Worm (Caenorhabditis elegans) whole organism, L2 larva: ENCODE measurements around the gene ttr-7.

Source experiments
- C34F6.9 ChIP-seq: fragments of 150-350 bp; optimal IDR thresholded peaks from 2 replicates; lab custom pipeline; 2014; ENCODE audit warnings: missing biosample characterization, missing genetic modification characterization
- F13H6.1 ChIP-seq: sonication (generic microtip); optimal IDR thresholded peaks from 2 replicates; lab custom pipeline; 2016; ENCODE audit warnings: missing genetic modification characterization, missing compliant biosample characterization
- R02D3.7 ChIP-seq: fragments of 150-350 bp; optimal IDR thresholded peaks from 2 replicates; lab custom pipeline; 2014; ENCODE audit warnings: missing biosample characterization, missing genetic modification characterization
- Y55F3AM.14 ChIP-seq: fragments of 200-800 bp; sonication (Bioruptor generic); optimal IDR thresholded peaks from 2 replicates; lab custom pipeline; 2018; ENCODE audit warnings: mild to moderate bottlenecking, missing genetic modification characterization, missing compliant biosample characterization
- ZK546.5 ChIP-seq: sonication (generic microtip); optimal IDR thresholded peaks from 2 replicates; lab custom pipeline; 2017; ENCODE audit warnings: missing biosample characterization, missing genetic modification characterization
- alr-1 ChIP-seq: fragments of 150-350 bp; optimal IDR thresholded peaks from 2 replicates; lab custom pipeline; 2014; ENCODE audit warnings: missing biosample characterization, missing genetic modification characterization
- aly-2 ChIP-seq: fragments of 150-350 bp; optimal IDR thresholded peaks from 2 replicates; lab custom pipeline; 2014; ENCODE audit warnings: missing biosample characterization, missing genetic modification characterization
- ama-1 ChIP-seq: fragments of 150-350 bp; optimal IDR thresholded peaks from 2 replicates; lab custom pipeline; 2018; ENCODE audit warnings: inconsistent platforms
- blmp-1 ChIP-seq: sonication (generic microtip); optimal IDR thresholded peaks from 2 replicates; lab custom pipeline; 2017; ENCODE audit warnings: missing genetic modification characterization, mild to moderate bottlenecking, missing compliant biosample characterization, antibody characterized with exemption, moderate library complexity; ENCODE audit not compliant: insufficient read depth
- ceh-16 ChIP-seq: fragments of 150-350 bp; optimal IDR thresholded peaks from 2 replicates; lab custom pipeline; 2014; ENCODE audit warnings: missing biosample characterization, missing genetic modification characterization
- ceh-82 ChIP-seq: fragments of 150-350 bp; optimal IDR thresholded peaks from 2 replicates; lab custom pipeline; 2014; ENCODE audit warnings: missing biosample characterization, missing genetic modification characterization
- crh-2 ChIP-seq: sonication (generic microtip); optimal IDR thresholded peaks from 2 replicates; lab custom pipeline; 2017; ENCODE audit warnings: missing biosample characterization, missing genetic modification characterization
- dmd-4 ChIP-seq: sonication (generic microtip); optimal IDR thresholded peaks from 2 replicates; lab custom pipeline; 2017; ENCODE audit warnings: missing biosample characterization, missing genetic modification characterization
- egl-27 ChIP-seq: sonication (generic microtip); optimal IDR thresholded peaks from 3 replicates; lab custom pipeline; 2017; ENCODE audit warnings: missing biosample characterization, missing genetic modification reagents, missing genetic modification characterization
- elt-1 ChIP-seq: fragments of 150-350 bp; optimal IDR thresholded peaks from 2 replicates; lab custom pipeline; 2014; ENCODE audit warnings: missing biosample characterization, missing genetic modification characterization
- elt-3 ChIP-seq: sonication (generic microtip); optimal IDR thresholded peaks from 2 replicates; lab custom pipeline; 2017; ENCODE audit warnings: missing biosample characterization, missing genetic modification characterization
- fos-1 ChIP-seq: fragments of 150-350 bp; optimal IDR thresholded peaks from 2 replicates; lab custom pipeline; 2014; ENCODE audit warnings: missing biosample characterization, missing genetic modification characterization
- gmeb-1 ChIP-seq: fragments of 150-350 bp; optimal IDR thresholded peaks from 2 replicates; lab custom pipeline; 2014; ENCODE audit warnings: missing biosample characterization, missing genetic modification characterization
- lin-11 ChIP-seq: fragments of 150-350 bp; sonication (generic microtip); optimal IDR thresholded peaks from 2 replicates; lab custom pipeline; 2014; ENCODE audit warnings: missing biosample characterization, missing genetic modification characterization, inconsistent platforms, mixed read lengths
- lin-13 ChIP-seq: fragments of 150-350 bp; optimal IDR thresholded peaks from 2 replicates; lab custom pipeline; 2014; ENCODE audit warnings: missing biosample characterization, missing genetic modification reagents, missing genetic modification characterization
- lin-39 ChIP-seq: fragments of 150-350 bp; optimal IDR thresholded peaks from 2 replicates; lab custom pipeline; 2014; ENCODE audit warnings: missing biosample characterization, missing genetic modification reagents, missing genetic modification characterization
- lsy-2 ChIP-seq, 2 experiments: fragments of 150-350 bp in 1 of 2; sonication (generic microtip) in 1 of 2; optimal IDR thresholded peaks; 2 replicates each; lab custom pipeline; 2014 to 2017; ENCODE audit warnings: missing biosample characterization in 2 of 2, missing genetic modification characterization in 2 of 2
- mab-5 ChIP-seq: fragments of 150-350 bp; optimal IDR thresholded peaks from 2 replicates; lab custom pipeline; 2014; ENCODE audit warnings: missing biosample characterization, missing genetic modification characterization
- mbf-1 ChIP-seq: sonication (generic microtip); optimal IDR thresholded peaks from 2 replicates; lab custom pipeline; 2017; ENCODE audit warnings: missing biosample characterization, missing genetic modification characterization
- mdl-1 ChIP-seq, 2 experiments: fragments of 150-350 bp in 1 of 2; sonication (generic microtip) in 1 of 2; optimal IDR thresholded peaks; 2 replicates each; lab custom pipeline; 2017; ENCODE audit warnings: missing biosample characterization in 2 of 2, missing genetic modification characterization in 2 of 2
- nhr-10 ChIP-seq: sonication (generic microtip); optimal IDR thresholded peaks from 2 replicates; lab custom pipeline; 2017; ENCODE audit warnings: missing biosample characterization, missing genetic modification characterization
- nhr-11 ChIP-seq: fragments of 150-350 bp; optimal IDR thresholded peaks from 2 replicates; lab custom pipeline; 2014; ENCODE audit warnings: missing biosample characterization, missing genetic modification characterization
- nhr-12 ChIP-seq: fragments of 150-350 bp; optimal IDR thresholded peaks from 2 replicates; lab custom pipeline; 2014; ENCODE audit warnings: missing biosample characterization, missing genetic modification characterization
- nhr-129 ChIP-seq: fragments of 150-350 bp; optimal IDR thresholded peaks from 2 replicates; lab custom pipeline; 2014; ENCODE audit warnings: missing biosample characterization, missing genetic modification characterization
- nhr-21 ChIP-seq: fragments of 150-350 bp; optimal IDR thresholded peaks from 2 replicates; lab custom pipeline; 2014; ENCODE audit warnings: missing biosample characterization, missing genetic modification characterization
- nhr-23 ChIP-seq: fragments of 150-350 bp; optimal IDR thresholded peaks from 2 replicates; lab custom pipeline; 2014; ENCODE audit warnings: missing biosample characterization, missing genetic modification reagents, missing genetic modification characterization
- nhr-237 ChIP-seq: fragments of 150-350 bp; optimal IDR thresholded peaks from 2 replicates; lab custom pipeline; 2014; ENCODE audit warnings: missing biosample characterization, missing genetic modification characterization
- nhr-25 ChIP-seq: fragments of 150-350 bp; sonication (generic microtip); optimal IDR thresholded peaks from 3 replicates; lab custom pipeline; 2014; ENCODE audit warnings: missing biosample characterization, missing genetic modification characterization
- nhr-6 ChIP-seq: fragments of 150-350 bp; optimal IDR thresholded peaks from 2 replicates; lab custom pipeline; 2014; ENCODE audit warnings: missing biosample characterization, missing genetic modification characterization
- nhr-77 ChIP-seq: fragments of 150-350 bp; optimal IDR thresholded peaks from 2 replicates; lab custom pipeline; 2014; ENCODE audit warnings: missing biosample characterization, missing genetic modification characterization
- peb-1 ChIP-seq: fragments of 150-350 bp; optimal IDR thresholded peaks from 2 replicates; lab custom pipeline; 2014; ENCODE audit warnings: missing biosample characterization, missing genetic modification characterization
- sem-4 ChIP-seq: fragments of 150-350 bp; optimal IDR thresholded peaks from 2 replicates; lab custom pipeline; 2014; ENCODE audit warnings: missing biosample characterization, missing genetic modification reagents, missing genetic modification characterization
- skn-1 ChIP-seq: sonication (generic microtip); optimal IDR thresholded peaks from 2 replicates; lab custom pipeline; 2017; ENCODE audit warnings: missing biosample characterization, missing genetic modification characterization
- sma-3 ChIP-seq: sonication (generic microtip); optimal IDR thresholded peaks from 2 replicates; lab custom pipeline; 2016; ENCODE audit warnings: missing genetic modification reagents, missing genetic modification characterization, missing compliant biosample characterization
- sma-9 ChIP-seq, 2 experiments: fragments of 150-350 bp in 1 of 2; sonication (generic microtip) in 1 of 2; optimal IDR thresholded peaks; 2 replicates each; lab custom pipeline; 2014 to 2016; ENCODE audit warnings: missing genetic modification characterization in 2 of 2, mild to moderate bottlenecking in 1 of 2, missing biosample characterization in 1 of 2, missing compliant biosample characterization in 1 of 2, missing genetic modification reagents in 1 of 2, moderate library complexity in 1 of 2
- snpc-4 ChIP-seq: fragments of 150-350 bp; optimal IDR thresholded peaks from 2 replicates; lab custom pipeline; 2014; ENCODE audit warnings: missing biosample characterization, missing genetic modification characterization
- unc-39 ChIP-seq: fragments of 150-350 bp; optimal IDR thresholded peaks from 2 replicates; lab custom pipeline; 2014; ENCODE audit warnings: missing biosample characterization, missing genetic modification characterization
- unc-55 ChIP-seq: fragments of 150-350 bp; sonication (generic microtip); optimal IDR thresholded peaks from 3 replicates; lab custom pipeline; 2014; ENCODE audit warnings: missing biosample characterization, missing genetic modification reagents, missing genetic modification characterization
- unc-62 ChIP-seq: fragments of 150-350 bp; optimal IDR thresholded peaks from 2 replicates; lab custom pipeline; 2014; ENCODE audit warnings: missing biosample characterization, missing genetic modification reagents, missing genetic modification characterization
- zag-1 ChIP-seq: fragments of 150-350 bp; optimal IDR thresholded peaks from 2 replicates; lab custom pipeline; 2014; ENCODE audit warnings: missing biosample characterization, missing genetic modification characterization
- ztf-1 ChIP-seq: fragments of 200-800 bp; sonication (Bioruptor generic); conservative IDR thresholded peaks from 2 replicates; pipeline ENCODE4 v1.3.6; 2022; ENCODE audit warnings: missing genetic modification characterization, missing compliant biosample characterization
- ztf-11 ChIP-seq: sonication (generic microtip); optimal IDR thresholded peaks from 2 replicates; lab custom pipeline; 2017; ENCODE audit warnings: missing biosample characterization, missing genetic modification characterization
- ztf-4 ChIP-seq: fragments of 150-350 bp; optimal IDR thresholded peaks from 2 replicates; lab custom pipeline; 2014; ENCODE audit warnings: missing biosample characterization, missing genetic modification characterization

Gene ttr-7

DNA sequence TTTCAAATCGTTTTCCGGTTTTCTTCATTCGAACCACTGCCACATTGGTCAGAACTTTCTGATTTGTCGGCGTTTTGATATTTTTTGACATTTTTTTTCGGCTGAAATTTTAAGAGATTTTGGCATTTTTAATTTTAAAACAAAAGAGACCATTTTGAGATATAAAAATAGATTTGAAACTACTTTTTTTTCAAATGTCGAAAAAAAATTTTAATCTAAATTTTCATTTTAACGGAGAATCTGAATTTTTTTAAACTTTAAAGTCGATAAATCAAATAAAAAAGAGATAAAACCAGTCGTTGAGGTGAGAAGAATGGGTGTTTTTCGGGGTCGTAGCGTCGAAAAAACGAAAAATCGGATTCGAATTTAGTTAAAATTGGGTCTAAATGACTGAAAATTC lies 32.5 kb downstream of the ttr-7 start, which contains the start of gene sbds-1:
Gene sbds-1, minus strand, starts transcription at position 101 of the 400 bp plus-strand sequence.
- no peak for TF ChIP-seq elt-3 (tag; lab: Kevin White, UChicago)
- no peak for TF ChIP-seq nhr-12
- TF ChIP-seq lin-39 (tag; lab: Kevin White, UChicago) = no peak
- TF ChIP-seq nhr-237 (tag; lab: Kevin White, UChicago) = no peak
- no peak for TF ChIP-seq gmeb-1 (tag; lab: Kevin White, UChicago)
- no peak for TF ChIP-seq ama-1 (lab: Kevin White, UChicago)
- TF ChIP-seq sma-3 (GFP tag; lab: Kevin White, UChicago) = no peak
- TF ChIP-seq egl-27 = no peak
- TF ChIP-seq ztf-1 (GFP tag; lab: Robert Waterston, UW) = no peak
- no peak for TF ChIP-seq peb-1 (tag; lab: Kevin White, UChicago)
- no peak for TF ChIP-seq aly-2 (tag; lab: Kevin White, UChicago)
- no peak for TF ChIP-seq Y55F3AM.14 (GFP tag; lab: Kevin White, UChicago)
- TF ChIP-seq nhr-25 (tag; lab: Kevin White, UChicago) = no peak
- TF ChIP-seq alr-1 (tag; lab: Kevin White, UChicago) = no peak
- TF ChIP-seq nhr-10 (tag; lab: Kevin White, UChicago) = no peak
- TF ChIP-seq nhr-11 (tag; lab: Kevin White, UChicago) = no peak
- no peak for TF ChIP-seq crh-2 (tag; lab: Kevin White, UChicago)
- TF ChIP-seq skn-1 = no peak

DNA sequence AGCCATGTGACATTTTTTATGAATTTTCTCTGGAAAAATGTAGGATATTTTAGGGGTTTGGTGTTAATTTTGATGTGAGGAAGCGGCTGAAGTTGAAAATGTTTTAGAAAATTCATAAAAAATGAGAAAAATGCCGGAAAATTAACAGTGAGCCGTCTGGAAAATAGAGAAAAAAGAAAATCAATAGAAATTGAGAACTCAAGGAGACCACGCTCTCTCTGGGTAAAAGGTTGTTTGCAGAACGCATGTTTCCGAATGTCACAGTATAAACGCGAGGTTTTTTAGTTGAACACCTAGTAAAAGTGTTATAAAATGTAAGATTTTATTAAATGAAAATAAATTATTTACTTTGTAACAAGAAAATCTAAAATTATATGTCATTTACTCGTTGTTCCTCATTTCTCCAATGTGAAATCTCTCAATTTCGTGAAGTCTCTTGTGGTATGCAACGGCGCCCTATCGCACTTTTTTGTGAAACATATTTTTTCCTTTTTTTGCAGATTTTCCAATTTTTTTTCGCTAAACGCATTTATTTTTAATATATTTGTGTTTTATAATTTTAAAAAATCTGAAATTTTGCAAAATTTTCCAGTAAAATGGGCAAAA lies 34.5 kb downstream of the ttr-7 start, which contains the start of the genes tag-266 and tag-267:
Gene tag-266, minus strand, starts transcription at position 29 of the 606 bp plus-strand sequence.
Gene tag-267, plus strand, starts transcription at position 593 of the 606 bp plus-strand sequence.
- TF ChIP-seq nhr-11 (tag; lab: Kevin White, UChicago) (no peak), nhr-21 (tag; lab: Kevin White, UChicago) (peak; percentile 4), snpc-4 (peak; percentile 13), zag-1 (peak; percentile 15), nhr-77 (no peak), nhr-237 (tag; lab: Kevin White, UChicago) (no peak), mab-5 (tag; lab: Kevin White, UChicago) (no peak), C34F6.9 (tag; lab: Kevin White, UChicago) (peak; percentile 90), nhr-129 (tag; lab: Kevin White, UChicago) (peak; percentile 49), mbf-1 (no peak), dmd-4 (no peak), F13H6.1 (peak; percentile 66), nhr-12 (no peak), aly-2 (tag; lab: Kevin White, UChicago) (no peak), elt-3 (tag; lab: Kevin White, UChicago) (no peak), ztf-4 (no peak), nhr-25 (tag; lab: Kevin White, UChicago) (peak; percentile 49), elt-1 (no peak), mdl-1 (tag; optimal IDR thresholded peaks at IDR 0.05; lab: Kevin White, UChicago) (peak in 1 of 2 experiments; percentile 12), lin-13 (peak; percentile 9), peb-1 (tag; lab: Kevin White, UChicago) (no peak), gmeb-1 (tag; lab: Kevin White, UChicago) (peak; percentile 52), nhr-10 (tag; lab: Kevin White, UChicago) (no peak), unc-55 (peak; percentile 92), Y55F3AM.14 (GFP tag; lab: Kevin White, UChicago) (peak; percentile 32), ceh-16 (tag; lab: Kevin White, UChicago) (no peak), egl-27 (no peak), ztf-1 (GFP tag; lab: Robert Waterston, UW) (no peak), sma-3 (GFP tag; lab: Kevin White, UChicago) (peak; percentile 83), ztf-11 (tag; lab: Kevin White, UChicago) (no peak), R02D3.7 (tag; lab: Kevin White, UChicago) (no peak), ama-1 (lab: Kevin White, UChicago) (no peak), lin-11 (tag; lab: Kevin White, UChicago) (no peak), nhr-23 (tag; lab: Kevin White, UChicago) (no peak), skn-1 (no peak), unc-39 (tag; lab: Kevin White, UChicago) (no peak), ZK546.5 (tag; lab: Kevin White, UChicago) (no peak), sem-4 (no peak), blmp-1 (no peak), crh-2 (tag; lab: Kevin White, UChicago) (peak; percentile 81), fos-1 (peak; percentile 59), nhr-6 (no peak), sma-9 (GFP tag; optimal IDR thresholded peaks at IDR 0.05; lab: Kevin White, UChicago) (no peak), sma-9 (tag; optimal IDR thresholded peaks at IDR 0.05; lab: Kevin White, UChicago) (no peak), lsy-2 (tag; optimal IDR thresholded peaks at IDR 0.05; lab: Kevin White, UChicago) (peak; percentile 56 to 82), alr-1 (tag; lab: Kevin White, UChicago) (no peak), lin-39 (tag; lab: Kevin White, UChicago) (no peak), unc-62 (GFP tag; lab: Kevin White, UChicago) (no peak), ceh-82 (tag; lab: Kevin White, UChicago) (no peak)
- TF ChIP-seq, all 48 proteins: peak for 16
